Fruit fly (Drosophila melanogaster): ENCODE measurements around the gene shop.

The shop gene

dm6 chrX:18848338-18849021 lies at the start of gene shop (continued):
- TF ChIP-seq CG30403 (GFP tag; optimal IDR thresholded peaks at IDR 0.05), result peak; percentile 95
- peak; percentile 73 for TF ChIP-seq CG10267 (tag; optimal IDR thresholded peaks at IDR 0.05)
- peak; percentile 41; the same call in 1 of the 2 replicates for TF ChIP-seq bowl (GFP tag; IDR thresholded peaks at IDR 0.05)
- peak; percentile 74 for TF ChIP-seq CG7786 (GFP tag; optimal IDR thresholded peaks at IDR 0.05)
- TF ChIP-seq CG11723 (GFP tag; optimal IDR thresholded peaks at IDR 0.05), result peak; percentile 80
- TF ChIP-seq Dll (GFP tag; IDR thresholded peaks at IDR 0.05; ENCODE audit: partially characterized antibody), result peak; percentile 59; the same call in 2 of the 4 replicates
- TF ChIP-seq nerfin-2 (GFP tag; IDR thresholded peaks at IDR 0.05; ENCODE audit: partially characterized antibody), result no peak
- peak; percentile 60; the same call in 1 of the 2 replicates for TF ChIP-seq vvl (GFP tag; IDR thresholded peaks at IDR 0.05)
- peak; percentile 86 for TF ChIP-seq sug (tag; optimal IDR thresholded peaks at IDR 0.05)
- TF ChIP-seq Bteb2 (GFP tag; optimal IDR thresholded peaks at IDR 0.05), result peak; percentile 76
- TF ChIP-seq CG6813 (GFP tag; optimal IDR thresholded peaks at IDR 0.05), result peak; percentile 55
- TF ChIP-seq Dek (tag; optimal IDR thresholded peaks at IDR 0.05), result peak; percentile 86
- peak; percentile 83 for TF ChIP-seq CG18476 (GFP tag; optimal IDR thresholded peaks at IDR 0.05)
- TF ChIP-seq CG3163 (GFP tag; optimal IDR thresholded peaks at IDR 0.05), result peak; percentile 26
- TF ChIP-seq ind (GFP tag; optimal IDR thresholded peaks at IDR 0.05), result peak; percentile 88
- peak; percentile 52 for TF ChIP-seq Doc3 (GFP tag; IDR thresholded peaks at IDR 0.05; ENCODE audit: partially characterized antibody)
- TF ChIP-seq CG32767 (GFP tag; IDR thresholded peaks at IDR 0.05), result peak; percentile 76; the same call in 1 of the 2 replicates
- TF ChIP-seq CG4404 (GFP tag; IDR thresholded peaks at IDR 0.05), result peak; percentile 65
- peak; percentile 84 for TF ChIP-seq Fer1 (GFP tag; optimal IDR thresholded peaks at IDR 0.05)
- TF ChIP-seq CG12219 (GFP tag; optimal IDR thresholded peaks at IDR 0.05), result peak; percentile 79
- TF ChIP-seq Mad (GFP tag; optimal IDR thresholded peaks at IDR 0.05), result peak; percentile 67
- TF ChIP-seq Nf-YA (GFP tag; IDR thresholded peaks at IDR 0.05), result 0 out of 2 replicates have a peak, but pooled peaks have one; percentile 31
- peak; percentile 86 for TF ChIP-seq Hr3 (GFP tag; optimal IDR thresholded peaks at IDR 0.05)
- TF ChIP-seq CG4617 (GFP tag; optimal IDR thresholded peaks at IDR 0.05; ENCODE audit: borderline replicate concordance), result peak; percentile 63
- TF ChIP-seq PHDP (tag; optimal IDR thresholded peaks at IDR 0.05), result peak; percentile 85
- TF ChIP-seq CrebB (tag; optimal IDR thresholded peaks at IDR 0.05), result peak; percentile 75
- TF ChIP-seq Xbp1 (GFP tag; optimal IDR thresholded peaks at IDR 0.05), result peak; percentile 92
- no peak for TF ChIP-seq CG3726 (GFP tag; IDR thresholded peaks at IDR 0.05)
- TF ChIP-seq Bdp1 (GFP tag; optimal IDR thresholded peaks at IDR 0.05), result peak; percentile 62
- TF ChIP-seq sqz (GFP tag; optimal IDR thresholded peaks at IDR 0.05), result no peak
- TF ChIP-seq Lpt (GFP tag; optimal IDR thresholded peaks at IDR 0.05), result no peak
- TF ChIP-seq vnd (GFP tag; IDR thresholded peaks at IDR 0.05; ENCODE audit: partially characterized antibody), result peak; percentile 44; the same call in 1 of the 3 replicates
- peak; percentile 56; the same call in 1 of the 3 replicates for TF ChIP-seq CG6175 (GFP tag; IDR thresholded peaks at IDR 0.05)
- TF ChIP-seq Adf1 (GFP tag; IDR thresholded peaks at IDR 0.05), result no peak
- peak; percentile 47 for TF ChIP-seq CG8359 (GFP tag; optimal IDR thresholded peaks at IDR 0.05; ENCODE audit: borderline replicate concordance)
- TF ChIP-seq crc (GFP tag; optimal IDR thresholded peaks at IDR 0.05), result peak; percentile 11
- peak; percentile 73 for TF ChIP-seq dm (GFP tag; optimal IDR thresholded peaks at IDR 0.05)
- TF ChIP-seq toy (GFP tag; IDR thresholded peaks at IDR 0.05), result peak; percentile 22; the same call in 1 of the 2 replicates
- TF ChIP-seq Atf3 (GFP tag; optimal IDR thresholded peaks at IDR 0.05), result peak; percentile 61
- TF ChIP-seq CG10543 (GFP tag; optimal IDR thresholded peaks at IDR 0.05), result peak; percentile 89
- TF ChIP-seq insv (GFP tag; optimal IDR thresholded peaks at IDR 0.05), result peak in 1 of 2 experiments; percentile 51
- TF ChIP-seq HHEX (GFP tag; optimal IDR thresholded peaks at IDR 0.05), result peak; percentile 84
- TF ChIP-seq CG9437 (GFP tag; optimal IDR thresholded peaks at IDR 0.05), result peak; percentile 90
- peak; percentile 47 for TF ChIP-seq CG3065 (GFP tag; optimal IDR thresholded peaks at IDR 0.05)
- TF ChIP-seq gcm (GFP tag; optimal IDR thresholded peaks at IDR 0.05), result peak; percentile 74
- peak; percentile 28 for TF ChIP-seq Myb (GFP tag; optimal IDR thresholded peaks at IDR 0.05)
- TF ChIP-seq kni (GFP tag; optimal IDR thresholded peaks at IDR 0.05), result peak; percentile 15
- peak; percentile 76 for TF ChIP-seq CG8944 (GFP tag; optimal IDR thresholded peaks at IDR 0.05)
